Fruit fly (Drosophila melanogaster) whole organism, prepupa: Measurements from ENCODE around the gene CG14194.

Experiments used
- CG10631 ChIP-seq: fragments of 200-800 bp; sonication (Bioruptor generic); optimal IDR thresholded peaks from 2 replicates; lab custom pipeline; 2016; ENCODE audit warnings: missing biosample characterization, missing genetic modification characterization
- CG10669 ChIP-seq: fragments of 200-800 bp; sonication (Bioruptor generic); optimal IDR thresholded peaks from 3 replicates; lab custom pipeline; 2018; ENCODE audit warnings: missing biosample characterization, mild to moderate bottlenecking, missing genetic modification characterization, moderate library complexity
- CG11762 ChIP-seq: fragments of 200-800 bp; sonication (Bioruptor generic); optimal IDR thresholded peaks from 3 replicates; lab custom pipeline; 2016; ENCODE audit warnings: missing biosample characterization, missing genetic modification characterization; ENCODE audit not compliant: insufficient read depth
- CG15336 ChIP-seq: fragments of 200-800 bp; sonication (Bioruptor generic); IDR thresholded peaks from 2 replicates; pipeline ENCODE4 v1.3.6; 2022; ENCODE audit warnings: missing biosample characterization, missing genetic modification characterization
- CG1621 ChIP-seq: fragments of 200-800 bp; sonication (Bioruptor generic); optimal IDR thresholded peaks from 3 replicates; lab custom pipeline; 2018; ENCODE audit warnings: missing biosample characterization, mild to moderate bottlenecking, missing genetic modification characterization
- CG16779 ChIP-seq: fragments of 200-800 bp; sonication (Bioruptor generic); optimal IDR thresholded peaks from 3 replicates; lab custom pipeline; 2017; ENCODE audit warnings: missing biosample characterization, mild to moderate bottlenecking, missing genetic modification characterization
- CG3032 ChIP-seq: fragments of 200-800 bp; optimal IDR thresholded peaks from 2 replicates; lab custom pipeline; 2019; ENCODE audit warnings: missing biosample characterization, mild to moderate bottlenecking, missing genetic modification characterization, moderate library complexity
- CG32006 ChIP-seq: fragments of 200-800 bp; sonication (Bioruptor generic); optimal IDR thresholded peaks from 3 replicates; lab custom pipeline; 2017; ENCODE audit warnings: missing biosample characterization, mild to moderate bottlenecking, missing genetic modification characterization
- CG34406 ChIP-seq: fragments of 200-800 bp; sonication (Bioruptor generic); optimal IDR thresholded peaks from 3 replicates; lab custom pipeline; 2016; ENCODE audit warnings: missing biosample characterization, missing genetic modification characterization
- CG4318 ChIP-seq: fragments of 200-800 bp; sonication (Bioruptor generic); optimal IDR thresholded peaks from 3 replicates; lab custom pipeline; 2017; ENCODE audit warnings: missing biosample characterization, mild to moderate bottlenecking, missing genetic modification characterization
- CG6276 ChIP-seq: fragments of 200-800 bp; sonication (Bioruptor generic); optimal IDR thresholded peaks from 2 replicates; lab custom pipeline; 2017; ENCODE audit warnings: missing biosample characterization, mild to moderate bottlenecking, missing genetic modification characterization
- CG6792 ChIP-seq: fragments of 200-800 bp; sonication (Bioruptor generic); optimal IDR thresholded peaks from 3 replicates; lab custom pipeline; 2016; ENCODE audit warnings: missing biosample characterization, missing genetic modification characterization
- CG6808 ChIP-seq: fragments of 200-800 bp; sonication (Bioruptor generic); optimal IDR thresholded peaks from 3 replicates; lab custom pipeline; 2017; ENCODE audit warnings: missing biosample characterization, missing genetic modification characterization, mild to moderate bottlenecking, moderate library complexity, missing genetic modification reagents
- CG6854 ChIP-seq: fragments of 200-800 bp; sonication (Bioruptor generic); optimal IDR thresholded peaks from 2 replicates; lab custom pipeline; 2017; ENCODE audit warnings: missing biosample characterization, mild to moderate bottlenecking, missing genetic modification characterization
- CG7368 ChIP-seq: fragments of 200-800 bp; sonication (Bioruptor generic); optimal IDR thresholded peaks from 3 replicates; lab custom pipeline; 2016; ENCODE audit warnings: missing biosample characterization, missing genetic modification characterization
- CG8119 ChIP-seq: fragments of 200-800 bp; sonication (Bioruptor generic); IDR thresholded peaks from 3 replicates; pipeline ENCODE4 v1.3.6; 2022; ENCODE audit warnings: missing biosample characterization, missing genetic modification characterization
- CG8632 ChIP-seq: fragments of 200-800 bp; sonication (Bioruptor generic); optimal IDR thresholded peaks from 3 replicates; lab custom pipeline; 2016; ENCODE audit warnings: missing biosample characterization, missing genetic modification characterization
- CG9139 ChIP-seq: fragments of 200-800 bp; sonication (Bioruptor generic); optimal IDR thresholded peaks from 3 replicates; lab custom pipeline; 2017; ENCODE audit warnings: missing biosample characterization, mild to moderate bottlenecking, missing genetic modification characterization
- Eip78C ChIP-seq: fragments of 200-800 bp; sonication (Bioruptor generic); peaks from one replicate; lab custom pipeline; 2016; ENCODE audit warnings: missing biosample characterization, missing genetic modification characterization
- Eip93F ChIP-seq: fragments of 200-800 bp; sonication (Bioruptor generic); optimal IDR thresholded peaks from 2 replicates; lab custom pipeline; 2016; ENCODE audit warnings: missing biosample characterization, mild to moderate bottlenecking, missing genetic modification characterization
- Ets21C ChIP-seq: fragments of 200-800 bp; sonication (Bioruptor generic); optimal IDR thresholded peaks from 3 replicates; lab custom pipeline; 2016; ENCODE audit warnings: missing biosample characterization, missing genetic modification characterization
- Ets96B ChIP-seq: fragments of 200-800 bp; optimal IDR thresholded peaks from 2 replicates; lab custom pipeline; 2019; ENCODE audit warnings: missing biosample characterization, mild to moderate bottlenecking, missing genetic modification characterization, moderate library complexity
- Hr38 ChIP-seq: sonication (Bioruptor generic); optimal IDR thresholded peaks from 2 replicates; lab custom pipeline; 2016; ENCODE audit warnings: missing biosample characterization, missing genetic modification characterization
- Hr4 ChIP-seq: fragments of 200-800 bp; sonication (Bioruptor generic); optimal IDR thresholded peaks from 3 replicates; lab custom pipeline; 2016; ENCODE audit warnings: missing biosample characterization, missing genetic modification characterization
- OdsH ChIP-seq: fragments of 200-800 bp; sonication (Bioruptor generic); optimal IDR thresholded peaks from 3 replicates; lab custom pipeline; 2016; ENCODE audit warnings: missing biosample characterization, missing genetic modification characterization
- Sox102F ChIP-seq: fragments of 200-800 bp; sonication (Bioruptor generic); optimal IDR thresholded peaks from 2 replicates; lab custom pipeline; 2016; ENCODE audit warnings: missing biosample characterization, mild to moderate bottlenecking, missing genetic modification characterization
- Sox14 ChIP-seq: fragments of 200-800 bp; sonication (Bioruptor generic); optimal IDR thresholded peaks from 3 replicates; lab custom pipeline; 2016; ENCODE audit warnings: missing biosample characterization, missing genetic modification characterization
- Sox15 ChIP-seq: fragments of 200-800 bp; sonication (Bioruptor generic); optimal IDR thresholded peaks from 3 replicates; lab custom pipeline; 2016; ENCODE audit warnings: missing biosample characterization, missing genetic modification characterization
- achi ChIP-seq: fragments of 200-800 bp; sonication (Bioruptor generic); optimal IDR thresholded peaks from 3 replicates; lab custom pipeline; 2016; ENCODE audit warnings: missing biosample characterization, missing genetic modification characterization
- acj6 ChIP-seq: fragments of 200-800 bp; sonication (Bioruptor generic); optimal IDR thresholded peaks from 3 replicates; lab custom pipeline; 2016; ENCODE audit warnings: missing biosample characterization, missing genetic modification characterization
- cyc ChIP-seq: fragments of 200-800 bp; sonication (Bioruptor generic); optimal IDR thresholded peaks from 3 replicates; lab custom pipeline; 2016; ENCODE audit warnings: missing biosample characterization, missing genetic modification characterization
- dac ChIP-seq: fragments of 200-800 bp; sonication (Bioruptor generic); optimal IDR thresholded peaks from 2 replicates; lab custom pipeline; 2017; ENCODE audit warnings: missing biosample characterization, mild to moderate bottlenecking, missing genetic modification characterization
- dsx ChIP-seq: fragments of 200-800 bp; optimal IDR thresholded peaks from 3 replicates; lab custom pipeline; 2019; ENCODE audit warnings: missing biosample characterization, mild to moderate bottlenecking, missing genetic modification characterization, moderate library complexity; ENCODE audit not compliant: poor library complexity, severe bottlenecking
- esn ChIP-seq: fragments of 200-800 bp; sonication (Bioruptor generic); optimal IDR thresholded peaks from 2 replicates; lab custom pipeline; 2016; ENCODE audit warnings: missing biosample characterization, mild to moderate bottlenecking, missing genetic modification characterization, moderate library complexity
- fd59A ChIP-seq: fragments of 200-800 bp; sonication (Bioruptor generic); optimal IDR thresholded peaks from 2 replicates; lab custom pipeline; 2017; ENCODE audit warnings: missing biosample characterization, mild to moderate bottlenecking, missing genetic modification characterization, missing genetic modification reagents
- fkh ChIP-seq: fragments of 200-800 bp; sonication (Bioruptor generic); optimal IDR thresholded peaks from 3 replicates; lab custom pipeline; 2017; ENCODE audit warnings: missing biosample characterization, mild to moderate bottlenecking, missing genetic modification characterization, moderate library complexity
- net ChIP-seq: fragments of 200-800 bp; sonication (Bioruptor generic); optimal IDR thresholded peaks from 3 replicates; lab custom pipeline; 2016; ENCODE audit warnings: missing biosample characterization, missing genetic modification characterization
- pdm3 ChIP-seq: fragments of 200-800 bp; sonication (Bioruptor generic); optimal IDR thresholded peaks from 3 replicates; lab custom pipeline; 2016; ENCODE audit warnings: missing biosample characterization, missing genetic modification characterization
- salr ChIP-seq, 2 experiments: fragments of 200-800 bp; sonication (Bioruptor generic); optimal IDR thresholded peaks; 3 replicates each; lab custom pipeline; 2016 to 2018; ENCODE audit warnings: missing biosample characterization in 2 of 2, missing genetic modification characterization in 2 of 2, mild to moderate bottlenecking in 1 of 2
- spab ChIP-seq: fragments of 200-800 bp; sonication (Bioruptor generic); optimal IDR thresholded peaks from 2 replicates; lab custom pipeline; 2017; ENCODE audit warnings: missing biosample characterization, mild to moderate bottlenecking, missing genetic modification characterization, missing genetic modification reagents
- ss ChIP-seq, 2 experiments: fragments of 200-800 bp; sonication (Bioruptor generic); optimal IDR thresholded peaks; 2 replicates in 1 of 2; 3 replicates in 1 of 2; lab custom pipeline; 2017 to 2018; ENCODE audit warnings: mild to moderate bottlenecking in 2 of 2, missing biosample characterization in 2 of 2, missing genetic modification characterization in 2 of 2, moderate library complexity in 1 of 2
- svp ChIP-seq: fragments of 200-800 bp; sonication (Bioruptor generic); peaks from one replicate; lab custom pipeline; 2016; ENCODE audit warnings: missing biosample characterization, missing genetic modification characterization
- vri ChIP-seq: fragments of 200-800 bp; sonication (Bioruptor generic); optimal IDR thresholded peaks from 3 replicates; lab custom pipeline; 2016; ENCODE audit warnings: missing biosample characterization, mild to moderate bottlenecking, missing genetic modification characterization

CG14194 gene

DNA sequence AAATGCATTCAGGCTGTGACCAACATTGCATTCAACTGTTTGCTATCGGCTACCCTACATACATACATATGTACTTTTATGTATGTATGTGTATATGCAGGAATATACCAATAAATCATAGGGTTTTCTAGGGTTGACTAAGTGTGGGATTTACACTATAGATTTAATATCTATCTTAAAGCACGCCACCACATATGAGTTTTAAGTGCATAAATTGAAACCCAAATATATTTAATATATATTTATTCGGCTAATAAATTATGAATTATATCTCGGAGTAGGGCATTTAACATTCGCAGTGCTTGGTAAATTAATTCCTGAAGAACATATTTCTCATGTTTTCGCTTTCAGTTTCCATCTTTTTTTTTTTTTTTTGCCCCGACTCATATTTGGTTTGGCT, 33.4 kb upstream of the CG14194 start (continued):
- TF ChIP-seq CG6276 (GFP tag; lab: Kevin White, UChicago) (no peak), CG4318 (peak; percentile 54), Hr38 (GFP tag; lab: Kevin White, UChicago) (no peak), CG34406 (GFP tag; lab: Kevin White, UChicago) (peak; percentile 73), Sox102F (GFP tag; lab: Kevin White, UChicago) (peak; percentile 63), net (GFP tag; lab: Kevin White, UChicago) (peak; percentile 29), spab (GFP tag; lab: Kevin White, UChicago) (peak; percentile 55), pdm3 (GFP tag; lab: Kevin White, UChicago) (peak; percentile 72)

DNA sequence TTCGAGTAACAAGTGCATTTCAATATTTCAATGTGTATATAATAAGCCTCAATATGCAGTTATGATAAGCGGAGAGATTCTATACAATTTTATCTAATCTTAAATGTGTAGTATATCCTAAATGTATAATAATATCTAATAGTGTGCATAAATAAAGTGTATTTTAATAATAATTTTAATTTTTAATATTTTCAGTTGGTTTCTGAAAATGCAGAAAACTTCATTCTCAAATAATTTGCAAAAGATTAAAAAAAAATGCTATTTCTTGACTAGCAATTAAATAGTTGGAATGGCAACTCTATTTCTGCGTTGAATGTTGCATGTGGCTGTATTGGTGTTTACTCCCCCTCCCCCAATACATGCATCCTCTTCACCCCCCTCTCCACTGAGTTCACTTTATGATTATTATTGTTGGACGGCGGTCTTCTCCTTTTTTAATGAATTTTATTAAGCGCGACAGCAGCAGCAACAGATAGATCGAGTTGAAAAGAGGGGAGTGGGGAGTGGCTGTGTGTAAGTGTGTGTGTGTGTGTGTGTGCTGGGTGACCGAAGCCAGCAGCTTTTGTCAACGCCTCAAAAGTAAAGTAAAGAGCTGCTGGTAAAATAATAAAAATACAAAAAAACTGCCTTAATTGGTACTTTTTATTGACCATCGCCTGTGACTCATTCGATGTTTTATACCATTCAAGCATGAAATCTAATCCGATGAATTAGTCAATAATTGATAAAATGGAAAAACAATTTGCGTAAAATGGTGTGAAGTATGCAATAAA, 32.5 kb upstream of the CG14194 start:
- no peak for TF ChIP-seq CG6854 (GFP tag; lab: Kevin White, UChicago)
- TF ChIP-seq fd59A (GFP tag; lab: Kevin White, UChicago): peak; percentile 14
- peak; percentile 85 for TF ChIP-seq Eip78C (GFP tag; lab: Kevin White, UChicago)
- peak; percentile 8 for TF ChIP-seq CG34406 (GFP tag; lab: Kevin White, UChicago)
- TF ChIP-seq dsx: peak; percentile 63
- TF ChIP-seq CG6792 (GFP tag; lab: Kevin White, UChicago): peak; percentile 8
- peak; percentile 21 for TF ChIP-seq esn (GFP tag; lab: Kevin White, UChicago)
- TF ChIP-seq CG32006 (GFP tag; lab: Kevin White, UChicago): peak; percentile 38
- peak; percentile 58 to 65 for TF ChIP-seq ss (GFP tag; optimal IDR thresholded peaks at IDR 0.05; lab: Kevin White, UChicago)
- TF ChIP-seq Sox14: no peak
- TF ChIP-seq CG10631 (GFP tag; lab: Kevin White, UChicago): peak; percentile 8
- no peak for TF ChIP-seq CG11762 (GFP tag; lab: Kevin White, UChicago)
- no peak for TF ChIP-seq CG9139 (GFP tag; lab: Kevin White, UChicago)
- no peak for TF ChIP-seq Sox15 (GFP tag; lab: Kevin White, UChicago)
- TF ChIP-seq CG7368: no peak
- peak in 1 of 2 experiments; percentile 1 for TF ChIP-seq salr (GFP tag; optimal IDR thresholded peaks at IDR 0.05; lab: Kevin White, UChicago)
- peak; percentile 36; the same call in 1 of the 3 replicates for TF ChIP-seq CG8119
- peak; percentile 61 for TF ChIP-seq Ets96B (tag; lab: Kevin White, UChicago)
- peak; percentile 69 for TF ChIP-seq svp (GFP tag; lab: Kevin White, UChicago)
- TF ChIP-seq achi (GFP tag; lab: Kevin White, UChicago): peak; percentile 15
- peak; percentile 20 for TF ChIP-seq acj6 (GFP tag; lab: Kevin White, UChicago)
- peak; percentile 60 for TF ChIP-seq CG6808 (GFP tag; lab: Kevin White, UChicago)
- TF ChIP-seq CG16779: no peak
- TF ChIP-seq dac (GFP tag; lab: Kevin White, UChicago): no peak
- no peak for TF ChIP-seq CG8632 (GFP tag; lab: Kevin White, UChicago)
- TF ChIP-seq OdsH (GFP tag; lab: Kevin White, UChicago): peak; percentile 19
- TF ChIP-seq CG3032 (tag; lab: Kevin White, UChicago): peak; percentile 49
- peak; percentile 10 for TF ChIP-seq spab (GFP tag; lab: Kevin White, UChicago)
- no peak for TF ChIP-seq vri (GFP tag; lab: Kevin White, UChicago)
- TF ChIP-seq net (GFP tag; lab: Kevin White, UChicago): no peak

DNA sequence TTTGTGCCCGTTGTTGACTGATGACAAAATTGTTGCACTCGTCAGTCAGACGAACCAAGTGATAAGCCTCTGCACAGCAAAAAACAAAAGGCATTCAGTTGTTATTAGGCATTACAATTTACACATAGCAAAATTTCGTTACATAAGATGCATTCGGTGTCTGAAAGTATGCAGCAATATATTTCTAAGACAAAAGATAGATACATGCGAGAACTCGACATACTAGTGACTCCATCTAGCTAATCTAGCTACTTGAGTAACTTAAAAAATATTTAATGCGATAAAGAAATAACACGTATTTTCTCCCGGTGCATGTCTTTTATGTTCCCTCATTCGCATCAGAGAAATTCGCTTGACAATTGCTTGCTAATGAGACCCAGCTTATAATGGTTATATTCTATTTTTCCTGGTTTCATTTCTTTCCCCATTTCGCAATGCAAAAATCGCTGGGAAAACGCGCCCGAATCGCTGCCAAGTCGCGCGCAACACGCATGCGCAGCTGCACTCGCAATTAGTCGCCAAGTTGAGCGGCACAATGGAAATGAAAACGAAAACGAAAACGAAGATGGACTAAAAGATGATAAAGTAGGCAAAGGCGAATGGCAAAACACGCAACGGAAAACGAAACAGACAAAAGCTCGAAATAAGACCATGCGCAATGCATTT, 31.0 kb upstream of the CG14194 start:
- peak; percentile 81 for TF ChIP-seq esn (GFP tag; lab: Kevin White, UChicago)
- TF ChIP-seq CG1621 (tag; lab: Kevin White, UChicago): peak; percentile 72
- peak; percentile 59 for TF ChIP-seq cyc (GFP tag; lab: Kevin White, UChicago)
- TF ChIP-seq CG16779: peak; percentile 23
- TF ChIP-seq CG34406 (GFP tag; lab: Kevin White, UChicago): peak; percentile 71
- TF ChIP-seq Hr4 (GFP tag; lab: Kevin White, UChicago): peak; percentile 52
- no peak for TF ChIP-seq fkh (GFP tag; lab: Kevin White, UChicago)
- TF ChIP-seq Ets21C: peak; percentile 58
- no peak for TF ChIP-seq dac (GFP tag; lab: Kevin White, UChicago)
- peak; percentile 53 for TF ChIP-seq CG3032 (tag; lab: Kevin White, UChicago)
- peak; percentile 83 for TF ChIP-seq CG6792 (GFP tag; lab: Kevin White, UChicago)
- peak; percentile 29 for TF ChIP-seq CG6276 (GFP tag; lab: Kevin White, UChicago)
- peak; percentile 58 for TF ChIP-seq Sox15 (GFP tag; lab: Kevin White, UChicago)
- TF ChIP-seq Eip93F (GFP tag; lab: Kevin White, UChicago): no peak
- peak; percentile 65 for TF ChIP-seq achi (GFP tag; lab: Kevin White, UChicago)
- peak; percentile 67 for TF ChIP-seq CG10669
- peak; percentile 53 for TF ChIP-seq acj6 (GFP tag; lab: Kevin White, UChicago)
- no peak; the same call in 1 of the 2 replicates for TF ChIP-seq CG15336 (GFP tag; lab: Robert Waterston, UW)
- peak; percentile 35 for TF ChIP-seq CG7368
